Worm (Caenorhabditis elegans) whole organism, young adult: Measurements from ENCODE around the gene srw-39.

ENCODE experiments used
- B0336.3 ChIP-seq: fragments of 200-800 bp; sonication (Bioruptor generic); IDR thresholded peaks from 2 replicates; pipeline ENCODE4 v1.3.6; 2022; ENCODE audit warnings: missing genetic modification characterization, missing compliant biosample characterization
- F23B12.7 ChIP-seq: sonication (generic microtip); optimal IDR thresholded peaks from 2 replicates; lab custom pipeline; 2017; ENCODE audit warnings: missing genetic modification characterization, mild to moderate bottlenecking, missing compliant biosample characterization, antibody characterized with exemption, moderate library complexity; ENCODE audit not compliant: insufficient read depth
- F39B2.1 ChIP-seq: fragments of 200-800 bp; sonication (Bioruptor generic); IDR thresholded peaks from 2 replicates; pipeline ENCODE4 v1.3.6; 2022; ENCODE audit warnings: missing genetic modification reagents, missing genetic modification characterization, missing compliant biosample characterization
- K11D2.4 ChIP-seq: fragments of 200-800 bp; sonication (Bioruptor generic); IDR thresholded peaks from 2 replicates; pipeline ENCODE4 v1.3.6; 2022; ENCODE audit warnings: missing genetic modification reagents, missing genetic modification characterization, missing compliant biosample characterization
- T26A5.8 ChIP-seq: sonication (generic microtip); optimal IDR thresholded peaks from 2 replicates; lab custom pipeline; 2016; ENCODE audit warnings: missing genetic modification characterization, missing compliant biosample characterization
- Y95B8A.8 ChIP-seq: fragments of 200-800 bp; sonication (Bioruptor generic); IDR thresholded peaks from 2 replicates; pipeline ENCODE4 v1.3.6; 2022; ENCODE audit warnings: missing genetic modification reagents, missing genetic modification characterization, missing compliant biosample characterization
- atf-7 ChIP-seq: sonication (generic microtip); optimal IDR thresholded peaks from 2 replicates; lab custom pipeline; 2017; ENCODE audit warnings: mild to moderate bottlenecking, missing genetic modification characterization, missing compliant biosample characterization
- attf-3 ChIP-seq: fragments of 200-800 bp; sonication (Bioruptor generic); conservative IDR thresholded peaks from 2 replicates; pipeline ENCODE4 v1.3.6; 2022; ENCODE audit warnings: missing genetic modification reagents, missing genetic modification characterization, missing compliant biosample characterization
- bed-1 ChIP-seq: fragments of 200-800 bp; sonication (Bioruptor generic); IDR thresholded peaks from 2 replicates; pipeline ENCODE4 v1.3.6; 2022; ENCODE audit warnings: missing genetic modification reagents, missing genetic modification characterization, missing compliant biosample characterization
- ccch-3 ChIP-seq: fragments of 200-800 bp; sonication (Bioruptor generic); optimal IDR thresholded peaks from 2 replicates; lab custom pipeline; 2018; ENCODE audit warnings: mild to moderate bottlenecking, missing genetic modification characterization, missing compliant biosample characterization
- ceh-27 ChIP-seq: fragments of 200-800 bp; sonication (Bioruptor generic); optimal IDR thresholded peaks from 2 replicates; lab custom pipeline; 2018; ENCODE audit warnings: mild to moderate bottlenecking, missing genetic modification characterization, moderate library complexity, missing compliant biosample characterization
- ets-4 ChIP-seq: fragments of 200-800 bp; sonication (Bioruptor generic); optimal IDR thresholded peaks from 2 replicates; lab custom pipeline; 2018; ENCODE audit warnings: mild to moderate bottlenecking, missing genetic modification characterization, missing compliant biosample characterization
- him-1 ChIP-seq: sonication (generic microtip); optimal IDR thresholded peaks from 2 replicates; lab custom pipeline; 2016; ENCODE audit warnings: missing genotype, missing genetic modification reagents, missing genetic modification characterization, missing compliant biosample characterization
- hlh-26 ChIP-seq: fragments of 200-800 bp; sonication (Bioruptor generic); conservative IDR thresholded peaks from 2 replicates; pipeline ENCODE4 v1.3.6; 2022; ENCODE audit warnings: missing genetic modification reagents, missing genetic modification characterization, missing compliant biosample characterization
- hmg-1.2 ChIP-seq: fragments of 200-800 bp; sonication (Bioruptor generic); IDR thresholded peaks from 2 replicates; pipeline ENCODE4 v1.3.6; 2022; ENCODE audit warnings: missing genetic modification reagents, missing genetic modification characterization, missing compliant biosample characterization
- hsf-1 ChIP-seq: fragments of 200-800 bp; sonication (Bioruptor generic); IDR thresholded peaks from 2 replicates; pipeline ENCODE4 v1.3.6; 2022; ENCODE audit warnings: missing genetic modification reagents, missing genetic modification characterization, missing compliant biosample characterization
- lin-35 ChIP-seq, 3 experiments: fragments of 150-350 bp in 2 of 3; sonication (generic microtip) in 1 of 3; optimal IDR thresholded peaks; 2 replicates each; lab custom pipeline; 2014 to 2018; ENCODE audit warnings: missing biosample characterization in 3 of 3, missing genetic modification characterization in 3 of 3, missing genetic modification reagents in 3 of 3
- lsy-27 ChIP-seq: sonication (generic microtip); optimal IDR thresholded peaks from 2 replicates; lab custom pipeline; 2017; ENCODE audit warnings: missing genetic modification characterization, mild to moderate bottlenecking, missing compliant biosample characterization, antibody characterized with exemption, missing genotype, borderline replicate concordance; ENCODE audit not compliant: insufficient read depth
- mcd-1 ChIP-seq: fragments of 200-800 bp; sonication (Bioruptor generic); IDR thresholded peaks from 2 replicates; pipeline ENCODE4 v1.3.6; 2022; ENCODE audit warnings: missing genetic modification reagents, missing genetic modification characterization, missing compliant biosample characterization
- nhr-179 ChIP-seq: sonication (generic microtip); optimal IDR thresholded peaks from 2 replicates; lab custom pipeline; 2016; ENCODE audit warnings: mild to moderate bottlenecking, missing genetic modification characterization, missing compliant biosample characterization
- pbrm-1 ChIP-seq: fragments of 200-800 bp; sonication (Bioruptor generic); IDR thresholded peaks from 2 replicates; pipeline ENCODE4 v1.3.6; 2022; ENCODE audit warnings: missing genetic modification reagents, missing genetic modification characterization, missing compliant biosample characterization
- pha-4 ChIP-seq: fragments of 150-350 bp; sonication (generic microtip); optimal IDR thresholded peaks from 2 replicates; lab custom pipeline; 2014; ENCODE audit warnings: missing biosample characterization, missing genetic modification reagents, missing genetic modification characterization
- rcor-1 ChIP-seq: fragments of 200-800 bp; sonication (Bioruptor generic); IDR thresholded peaks from 2 replicates; pipeline ENCODE4 v1.3.6; 2022; ENCODE audit warnings: missing genetic modification reagents, missing genetic modification characterization, missing compliant biosample characterization
- repo-1 ChIP-seq: sonication (generic microtip); optimal IDR thresholded peaks from 2 replicates; lab custom pipeline; 2017; ENCODE audit warnings: mild to moderate bottlenecking, missing genetic modification characterization, missing compliant biosample characterization
- sdz-38 ChIP-seq: sonication (generic microtip); optimal IDR thresholded peaks from 2 replicates; lab custom pipeline; 2016; ENCODE audit warnings: missing genotype, missing genetic modification characterization, missing compliant biosample characterization
- snpc-1.1 ChIP-seq: sonication (generic microtip); optimal IDR thresholded peaks from 2 replicates; lab custom pipeline; 2017; ENCODE audit warnings: missing genetic modification characterization, mild to moderate bottlenecking, missing compliant biosample characterization, antibody characterized with exemption, moderate library complexity, missing genotype, missing genetic modification reagents; ENCODE audit not compliant: insufficient read depth
- snpc-3.4 ChIP-seq: sonication (generic microtip); optimal IDR thresholded peaks from 2 replicates; lab custom pipeline; 2017; ENCODE audit warnings: missing genetic modification characterization, mild to moderate bottlenecking, missing compliant biosample characterization, antibody characterized with exemption, moderate library complexity, missing genotype, missing genetic modification reagents
- somi-1 ChIP-seq: fragments of 200-800 bp; sonication (Bioruptor generic); optimal IDR thresholded peaks from 2 replicates; lab custom pipeline; 2018; ENCODE audit warnings: mild to moderate bottlenecking, missing genetic modification characterization, missing compliant biosample characterization
- sptf-2 ChIP-seq: fragments of 200-800 bp; sonication (Bioruptor generic); optimal IDR thresholded peaks from 2 replicates; lab custom pipeline; 2018; ENCODE audit warnings: mild to moderate bottlenecking, missing genetic modification characterization, missing compliant biosample characterization
- tlf-1 ChIP-seq: fragments of 200-800 bp; sonication (Bioruptor generic); optimal IDR thresholded peaks from 2 replicates; lab custom pipeline; 2018; ENCODE audit warnings: mild to moderate bottlenecking, missing genetic modification characterization, missing compliant biosample characterization
- zfh-2 ChIP-seq: fragments of 200-800 bp; sonication (Bioruptor generic); conservative IDR thresholded peaks from 2 replicates; pipeline ENCODE4 v1.3.6; 2022; ENCODE audit warnings: missing genetic modification reagents, missing genetic modification characterization, missing compliant biosample characterization
- zim-3 ChIP-seq: sonication (generic microtip); optimal IDR thresholded peaks from 2 replicates; lab custom pipeline; 2017; ENCODE audit warnings: mild to moderate bottlenecking, missing genetic modification characterization, moderate library complexity, missing compliant biosample characterization
- ztf-25 ChIP-seq: fragments of 200-800 bp; sonication (Bioruptor generic); IDR thresholded peaks from 2 replicates; pipeline ENCODE4 v1.3.6; 2022; ENCODE audit warnings: missing genetic modification reagents, missing genetic modification characterization, missing compliant biosample characterization
- ztf-26 ChIP-seq: sonication (generic microtip); optimal IDR thresholded peaks from 2 replicates; lab custom pipeline; 2017; ENCODE audit warnings: missing genetic modification characterization, missing compliant biosample characterization
- ztf-28 ChIP-seq: fragments of 200-800 bp; sonication (Bioruptor generic); IDR thresholded peaks from 2 replicates; pipeline ENCODE4 v1.3.6; 2022; ENCODE audit warnings: missing genetic modification reagents, missing genetic modification characterization, missing compliant biosample characterization

srw-39 gene

DNA sequence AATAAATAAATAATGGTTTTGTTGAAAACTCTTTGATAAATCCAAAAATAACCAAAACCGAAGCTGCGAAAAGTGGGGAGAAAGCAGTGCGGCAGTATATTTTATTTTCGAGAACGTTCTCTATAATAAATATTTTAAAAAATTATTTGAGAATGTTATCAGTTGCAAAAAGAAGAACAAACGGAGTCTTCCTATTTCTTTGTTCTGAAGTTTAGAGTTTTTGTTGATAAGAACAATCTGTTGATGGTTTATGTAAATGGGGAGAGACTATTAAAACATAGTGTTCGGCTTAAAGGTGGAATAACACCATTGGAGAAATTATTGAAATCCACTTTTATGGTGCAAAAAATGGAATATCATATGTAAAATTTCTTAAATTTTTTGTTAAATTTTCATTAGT, 41.3 kb upstream of the srw-39 start:
- TF ChIP-seq repo-1 (tag; lab: Kevin White, UChicago) (no peak), T26A5.8 (no peak), ztf-26 (tag; lab: Kevin White, UChicago) (no peak), ztf-25 (GFP tag; lab: Robert Waterston, UW) (no peak), ceh-27 (GFP tag; lab: Kevin White, UChicago) (no peak), ztf-28 (no peak), attf-3 (no peak), lin-35 (GFP tag; optimal IDR thresholded peaks at IDR 0.05; lab: Kevin White, UChicago) (no peak), hlh-26 (GFP tag; lab: Robert Waterston, UW) (no peak), bed-1 (no peak), ccch-3 (no peak), pha-4 (tag; lab: Kevin White, UChicago) (no peak), hmg-1.2 (GFP tag; lab: Robert Waterston, UW) (no peak), zfh-2 (GFP tag; lab: Robert Waterston, UW) (no peak)

DNA sequence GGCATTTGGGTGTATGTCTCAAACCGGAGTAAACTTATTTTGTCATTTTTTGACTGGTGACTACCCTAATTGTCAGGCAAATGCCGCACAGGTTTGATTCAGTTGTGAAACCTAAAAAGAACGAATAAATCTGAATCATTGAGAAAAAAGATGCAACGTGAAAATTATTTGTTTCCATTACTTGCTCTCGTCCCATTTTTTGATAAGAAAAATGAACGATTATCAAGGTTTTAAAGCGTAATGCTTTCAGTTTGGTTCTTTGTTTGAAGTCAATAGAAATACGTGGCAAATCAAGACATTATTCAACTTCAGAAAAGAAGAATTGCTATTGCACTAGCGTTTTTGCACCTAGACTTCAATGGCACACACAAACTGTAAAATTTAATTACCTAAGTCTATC, 40.7 kb upstream of the srw-39 start, which contains the start of gene Y113G7B.12:
Y113G7B.12 (minus strand) TSS at position 101 of the 400 bp plus-strand sequence.
- TF ChIP-seq ztf-28 = no peak
- TF ChIP-seq snpc-3.4 (tag; lab: Kevin White, UChicago) = no peak
- TF ChIP-seq nhr-179 = no peak
- no peak for TF ChIP-seq lin-35 (GFP tag; optimal IDR thresholded peaks at IDR 0.05; lab: Kevin White, UChicago)
- TF ChIP-seq lsy-27 = no peak
- no peak for TF ChIP-seq zim-3
- no peak for TF ChIP-seq sdz-38 (tag; lab: Kevin White, UChicago)
- no peak for TF ChIP-seq ztf-26 (tag; lab: Kevin White, UChicago)
- no peak for TF ChIP-seq K11D2.4 (GFP tag; lab: Robert Waterston, UW)
- TF ChIP-seq somi-1 (GFP tag; lab: Kevin White, UChicago) = no peak
- no peak for TF ChIP-seq snpc-1.1 (tag; lab: Kevin White, UChicago)
- TF ChIP-seq F39B2.1 (GFP tag; lab: Robert Waterston, UW) = no peak
- TF ChIP-seq ztf-25 (GFP tag; lab: Robert Waterston, UW) = no peak
- TF ChIP-seq rcor-1 (GFP tag; lab: Robert Waterston, UW) = no peak
- TF ChIP-seq mcd-1 (GFP tag; lab: Robert Waterston, UW) = no peak
- no peak for TF ChIP-seq F23B12.7 (tag; lab: Kevin White, UChicago)
- TF ChIP-seq ets-4 (GFP tag; lab: Kevin White, UChicago) = no peak
- no peak for TF ChIP-seq hsf-1 (GFP tag; lab: Robert Waterston, UW)

- TF ChIP-seq sptf-2 (GFP tag; lab: Kevin White, UChicago) (no peak), Y95B8A.8 (GFP tag; lab: Robert Waterston, UW) (no peak)
- TF ChIP-seq, all 124 proteins: peak for 0
These were observed 34.2 kb upstream of the srw-39 start, which contains the start of the genes fbxb-59 and srbc-34 for ce11 chrV:20206086-20206485. TSS of gene fbxb-59 (minus strand) at chrV:20206186. TSS of gene srbc-34 (plus strand) at chrV:20206318.

DNA sequence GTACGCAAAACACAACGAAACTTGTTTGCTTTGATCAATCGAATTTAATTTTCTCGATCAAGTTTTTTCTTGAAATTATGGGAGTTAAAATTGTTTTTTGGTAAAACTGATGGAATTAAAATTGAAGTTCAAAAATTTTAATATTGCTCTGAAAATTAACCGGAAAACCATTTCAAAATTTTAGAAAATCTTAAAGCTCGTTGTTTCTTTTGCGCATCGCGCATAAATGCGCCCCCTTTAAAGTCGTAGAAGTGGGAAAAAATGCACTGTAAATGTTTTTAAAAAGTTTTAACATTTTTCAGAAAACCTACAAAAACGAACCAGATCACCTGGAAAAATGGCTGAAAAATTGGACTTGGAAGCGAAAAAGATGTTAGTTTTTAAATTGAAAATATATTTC, 31.2 kb upstream of the srw-39 start, which contains the start of gene fbxa-113:
fbxa-113 (plus strand) TSS at position 301 of the 400 bp plus-strand sequence.
- TF ChIP-seq atf-7 (no peak), him-1 (tag; lab: Kevin White, UChicago) (peak; percentile 39), tlf-1 (GFP tag; lab: Kevin White, UChicago) (no peak), B0336.3 (GFP tag; lab: Robert Waterston, UW) (no peak), pbrm-1 (GFP tag; lab: Robert Waterston, UW) (no peak)
